Fruit fly (Drosophila melanogaster) whole organism, embryonic: ENCODE measurements around the gene Bet3.

Experiments used
- B-H2 ChIP-seq: fragments of 200-800 bp; sonication (Bioruptor generic); optimal IDR thresholded peaks from 2 replicates; lab custom pipeline; 2018; ENCODE audit warnings: missing biosample characterization, mild to moderate bottlenecking, missing genetic modification characterization
- CG10366 ChIP-seq: fragments of 200-800 bp; sonication (Bioruptor generic); IDR thresholded peaks from 2 replicates; pipeline ENCODE4 v1.3.6; 2022; ENCODE audit warnings: missing biosample characterization, missing genetic modification characterization
- CG10543 ChIP-seq: fragments of 200-800 bp; sonication (Bioruptor generic); optimal IDR thresholded peaks from 3 replicates; lab custom pipeline; 2017; ENCODE audit warnings: missing biosample characterization, mild to moderate bottlenecking, missing genetic modification characterization, moderate library complexity
- CG11093 ChIP-seq: fragments of 200-800 bp; sonication (Bioruptor generic); IDR thresholded peaks from 3 replicates; pipeline ENCODE4 v1.3.6; 2022; ENCODE audit warnings: missing biosample characterization, missing genetic modification characterization
- CG11695 ChIP-seq: fragments of 200-800 bp; sonication (Bioruptor generic); IDR thresholded peaks from 3 replicates; pipeline ENCODE4 v1.3.6; 2022; ENCODE audit warnings: missing biosample characterization, missing genetic modification characterization
- CG12744 ChIP-seq: fragments of 200-800 bp; sonication (Bioruptor generic); optimal IDR thresholded peaks from 2 replicates; lab custom pipeline; 2016; ENCODE audit warnings: missing biosample characterization, missing genetic modification characterization
- CG13296 ChIP-seq: fragments of 200-800 bp; sonication (Bioruptor generic); optimal IDR thresholded peaks from 3 replicates; lab custom pipeline; 2018; ENCODE audit warnings: missing biosample characterization, mild to moderate bottlenecking, missing genetic modification characterization
- CG13894 ChIP-seq: fragments of 200-800 bp; sonication (Bioruptor generic); optimal IDR thresholded peaks from 3 replicates; lab custom pipeline; 2018; ENCODE audit warnings: missing biosample characterization, mild to moderate bottlenecking, missing genetic modification characterization, moderate library complexity
- CG14710 ChIP-seq: fragments of 200-800 bp; sonication (Bioruptor generic); optimal IDR thresholded peaks from 3 replicates; lab custom pipeline; 2019; ENCODE audit warnings: missing biosample characterization, mild to moderate bottlenecking, missing genetic modification characterization, moderate library complexity
- CG1603 ChIP-seq: fragments of 200-800 bp; sonication (Bioruptor generic); optimal IDR thresholded peaks from 2 replicates; lab custom pipeline; 2019; ENCODE audit warnings: missing biosample characterization, mild to moderate bottlenecking, missing genetic modification characterization, moderate library complexity
- CG2129 ChIP-seq: fragments of 200-800 bp; sonication (Bioruptor generic); IDR thresholded peaks from 2 replicates; pipeline ENCODE4 v1.3.6; 2022; ENCODE audit warnings: missing biosample characterization, missing genetic modification characterization; ENCODE audit not compliant: partially characterized antibody
- CG3407 ChIP-seq: fragments of 200-800 bp; sonication (Bioruptor generic); optimal IDR thresholded peaks from 2 replicates; lab custom pipeline; 2018; ENCODE audit warnings: missing biosample characterization, mild to moderate bottlenecking, missing genetic modification characterization
- CG34224 ChIP-seq: fragments of 200-800 bp; sonication (Bioruptor generic); IDR thresholded peaks from 3 replicates; pipeline ENCODE4 v1.3.6; 2022; ENCODE audit warnings: missing biosample characterization, missing genetic modification characterization; ENCODE audit not compliant: partially characterized antibody
- CG7357 ChIP-seq: fragments of 200-800 bp; sonication (Bioruptor generic); IDR thresholded peaks from 3 replicates; pipeline ENCODE4 v1.3.6; 2022; ENCODE audit warnings: missing biosample characterization, missing genetic modification characterization
- CG7928 ChIP-seq: fragments of 200-800 bp; sonication (Bioruptor generic); optimal IDR thresholded peaks from 2 replicates; lab custom pipeline; 2017; ENCODE audit warnings: missing biosample characterization, mild to moderate bottlenecking, missing genetic modification characterization
- CG8388 ChIP-seq: fragments of 200-800 bp; sonication (Bioruptor generic); optimal IDR thresholded peaks from 2 replicates; lab custom pipeline; 2019; ENCODE audit warnings: missing biosample characterization, mild to moderate bottlenecking, missing genetic modification characterization, moderate library complexity
- CHES-1-like ChIP-seq: fragments of 200-800 bp; sonication (Bioruptor generic); optimal IDR thresholded peaks from 2 replicates; lab custom pipeline; 2016; ENCODE audit warnings: missing biosample characterization, missing genetic modification characterization
- CkIIα-i1 ChIP-seq: fragments of 200-800 bp; sonication (Bioruptor generic); IDR thresholded peaks from 2 replicates; pipeline ENCODE4 v1.3.6; 2022; ENCODE audit warnings: missing biosample characterization, missing genetic modification characterization
- Eip74EF ChIP-seq, 2 experiments: fragments of 200-800 bp in 1 of 2; fragments of >200 bp in 1 of 2; sonication (Bioruptor generic) in 1 of 2; optimal IDR thresholded peaks; 2 replicates each; lab custom pipeline; 2017 to 2019; ENCODE audit warnings: missing biosample characterization in 2 of 2, missing genetic modification characterization in 2 of 2, mild to moderate bottlenecking in 1 of 2, moderate library complexity in 1 of 2
- HmgZ ChIP-seq: fragments of 200-800 bp; sonication (Bioruptor generic); optimal IDR thresholded peaks from 2 replicates; lab custom pipeline; 2018; ENCODE audit warnings: missing biosample characterization, mild to moderate bottlenecking, missing genetic modification characterization
- Hr78 ChIP-seq, 2 experiments: fragments of 200-800 bp in 1 of 2; fragments of >200 bp in 1 of 2; sonication (Bioruptor generic) in 1 of 2; optimal IDR thresholded peaks; 2 replicates each; lab custom pipeline; 2017 to 2019; ENCODE audit warnings: missing biosample characterization in 2 of 2, missing genetic modification characterization in 2 of 2, mild to moderate bottlenecking in 1 of 2, moderate library complexity in 1 of 2
- MBD-R2 ChIP-seq: fragments of 200-800 bp; sonication (Bioruptor generic); IDR thresholded peaks from 2 replicates; pipeline ENCODE4 v1.3.6; 2022; ENCODE audit warnings: missing biosample characterization, missing genetic modification characterization
- MESR4 ChIP-seq: fragments of 200-800 bp; sonication (Bioruptor generic); optimal IDR thresholded peaks from 2 replicates; lab custom pipeline; 2018; ENCODE audit warnings: missing biosample characterization, mild to moderate bottlenecking, missing genetic modification characterization, moderate library complexity
- MTF-1 ChIP-seq: fragments of 200-800 bp; sonication (Bioruptor generic); optimal IDR thresholded peaks from 2 replicates; lab custom pipeline; 2018; ENCODE audit warnings: missing biosample characterization, mild to moderate bottlenecking, missing genetic modification characterization, borderline replicate concordance
- Mrtf ChIP-seq: fragments of 200-800 bp; sonication (Bioruptor generic); IDR thresholded peaks from 3 replicates; pipeline ENCODE4 v1.3.6; 2022; ENCODE audit warnings: missing biosample characterization, missing genetic modification characterization
- Myb ChIP-seq: fragments of 200-800 bp; sonication (Bioruptor generic); optimal IDR thresholded peaks from 2 replicates; lab custom pipeline; 2016; ENCODE audit warnings: missing biosample characterization, missing genetic modification characterization
- Rfx ChIP-seq: fragments of 200-800 bp; sonication (Bioruptor generic); IDR thresholded peaks from 2 replicates; pipeline ENCODE4 v1.3.6; 2022; ENCODE audit warnings: missing biosample characterization, missing genetic modification characterization
- YL-1 ChIP-seq: fragments of 200-800 bp; sonication (Bioruptor generic); optimal IDR thresholded peaks from 3 replicates; lab custom pipeline; 2017; ENCODE audit warnings: missing biosample characterization, mild to moderate bottlenecking, missing genetic modification characterization
- bigmax ChIP-seq: fragments of 200-800 bp; sonication (Bioruptor generic); optimal IDR thresholded peaks from 2 replicates; lab custom pipeline; 2018; ENCODE audit warnings: missing biosample characterization, mild to moderate bottlenecking, missing genetic modification characterization
- bsh ChIP-seq, 2 experiments: fragments of 200-800 bp; sonication (Bioruptor generic); optimal IDR thresholded peaks; 2 replicates each; lab custom pipeline; 2017 to 2018; ENCODE audit warnings: mild to moderate bottlenecking in 2 of 2, missing biosample characterization in 2 of 2, missing genetic modification characterization in 2 of 2, moderate library complexity in 1 of 2
- chif ChIP-seq, 2 experiments: fragments of 200-800 bp; sonication (Bioruptor generic); optimal IDR thresholded peaks; 3 replicates each; lab custom pipeline; 2016; ENCODE audit warnings: missing biosample characterization in 2 of 2, missing genetic modification characterization in 2 of 2
- crc ChIP-seq: fragments of 200-800 bp; sonication (Bioruptor generic); optimal IDR thresholded peaks from 2 replicates; lab custom pipeline; 2016; ENCODE audit warnings: missing biosample characterization, missing genetic modification characterization
- crp ChIP-seq, 2 experiments: fragments of 200-800 bp; sonication (Bioruptor generic); optimal IDR thresholded peaks; 2 replicates in 1 of 2; 3 replicates in 1 of 2; lab custom pipeline; 2017; ENCODE audit warnings: missing biosample characterization in 2 of 2, missing genetic modification characterization in 2 of 2, mild to moderate bottlenecking in 1 of 2, moderate library complexity in 1 of 2
- fd102C ChIP-seq: fragments of 200-800 bp; sonication (Bioruptor generic); optimal IDR thresholded peaks from 2 replicates; lab custom pipeline; 2018; ENCODE audit warnings: missing biosample characterization, mild to moderate bottlenecking, missing genetic modification characterization, moderate library complexity
- fd3F ChIP-seq: fragments of 200-800 bp; sonication (Bioruptor generic); optimal IDR thresholded peaks from 2 replicates; lab custom pipeline; 2018; ENCODE audit warnings: missing biosample characterization, mild to moderate bottlenecking, missing genetic modification characterization, moderate library complexity
- hth ChIP-seq: fragments of >200 bp; optimal IDR thresholded peaks from 2 replicates; lab custom pipeline; 2017; ENCODE audit warnings: inconsistent platforms
- lov ChIP-seq, 2 experiments: fragments of 200-800 bp in 1 of 2; fragments of >200 bp in 1 of 2; sonication (Bioruptor generic) in 1 of 2; IDR thresholded peaks in 1 of 2; optimal IDR thresholded peaks in 1 of 2; 2 replicates in 1 of 2; 3 replicates in 1 of 2; pipeline versions ENCODE4 v1.3.6 to Lab custom; 2017 to 2022; ENCODE audit warnings: missing biosample characterization in 1 of 2, missing genetic modification characterization in 1 of 2
- luna ChIP-seq: fragments of 200-800 bp; sonication (Bioruptor generic); optimal IDR thresholded peaks from 2 replicates; lab custom pipeline; 2016; ENCODE audit warnings: missing biosample characterization, missing genetic modification characterization
- p53 ChIP-seq: fragments of 200-800 bp; sonication (Bioruptor generic); optimal IDR thresholded peaks from 2 replicates; lab custom pipeline; 2016; ENCODE audit warnings: missing biosample characterization, missing genetic modification characterization
- rib ChIP-seq: fragments of 200-800 bp; sonication (Bioruptor generic); IDR thresholded peaks from 2 replicates; pipeline ENCODE4 v1.3.6; 2022; ENCODE audit warnings: missing biosample characterization, missing genetic modification characterization
- salm ChIP-seq: fragments of 200-800 bp; sonication (Bioruptor generic); optimal IDR thresholded peaks from 2 replicates; lab custom pipeline; 2018; ENCODE audit warnings: missing biosample characterization, mild to moderate bottlenecking, missing genetic modification characterization
- sima ChIP-seq: fragments of 200-800 bp; sonication (Bioruptor generic); optimal IDR thresholded peaks from 2 replicates; lab custom pipeline; 2016; ENCODE audit warnings: missing biosample characterization, missing genetic modification characterization
- slou ChIP-seq: fragments of 200-800 bp; sonication (Bioruptor generic); optimal IDR thresholded peaks from 3 replicates; lab custom pipeline; 2016; ENCODE audit warnings: missing biosample characterization, missing genetic modification characterization
- sna ChIP-seq: fragments of 200-800 bp; sonication (Bioruptor generic); IDR thresholded peaks from 2 replicates; pipeline ENCODE4 v1.3.6; 2022; ENCODE audit warnings: missing biosample characterization, missing genetic modification characterization; ENCODE audit not compliant: partially characterized antibody
- trem ChIP-seq: fragments of 200-800 bp; optimal IDR thresholded peaks from 3 replicates; lab custom pipeline; 2019; ENCODE audit warnings: missing biosample characterization, mild to moderate bottlenecking, missing genetic modification characterization, moderate library complexity
- unc-4 ChIP-seq: fragments of 200-800 bp; sonication (Bioruptor generic); IDR thresholded peaks from 2 replicates; pipeline ENCODE4 v1.3.6; 2022; ENCODE audit warnings: missing biosample characterization, missing genetic modification characterization; ENCODE audit not compliant: partially characterized antibody
- unpg ChIP-seq: fragments of 200-800 bp; sonication (Bioruptor generic); optimal IDR thresholded peaks from 3 replicates; lab custom pipeline; 2018; ENCODE audit warnings: missing biosample characterization, mild to moderate bottlenecking, missing genetic modification characterization, moderate library complexity
- vvl ChIP-seq: fragments of 200-800 bp; sonication (Bioruptor generic); IDR thresholded peaks from 2 replicates; pipeline ENCODE4 v1.3.6; 2022; ENCODE audit warnings: missing biosample characterization, missing genetic modification characterization
- yki ChIP-seq: fragments of >200 bp; optimal IDR thresholded peaks from 3 replicates; lab custom pipeline; 2018

Bet3 gene

DNA sequence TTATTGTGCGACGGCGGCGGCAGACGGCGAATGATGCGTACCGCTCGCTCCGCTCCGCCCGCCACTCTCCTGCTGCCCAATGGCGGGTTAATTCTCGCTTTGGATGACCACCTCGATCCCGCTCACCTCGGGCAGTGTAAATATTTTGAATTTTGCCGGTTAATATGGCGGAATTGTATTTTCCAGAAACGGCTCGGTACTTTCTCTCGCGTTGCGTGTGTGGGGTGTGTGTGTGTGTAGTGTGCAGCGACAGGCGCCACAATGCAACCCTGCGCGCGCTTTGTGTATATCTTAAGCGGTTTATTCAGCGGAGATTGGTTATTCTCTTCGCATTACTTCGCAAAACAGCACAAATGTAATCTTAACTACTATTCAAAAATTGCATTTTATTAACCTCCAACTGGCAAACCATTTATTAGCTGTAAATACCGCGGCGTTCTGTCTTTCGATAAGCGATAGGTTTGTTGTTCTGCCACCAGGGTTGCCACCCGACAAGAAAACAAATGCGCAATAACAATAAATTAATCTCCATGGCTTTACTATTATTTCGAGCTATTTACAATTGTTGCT is 13.8 kb upstream of the Bet3 start, which contains the start of the genes phol and CG3552 (continued):
- TF ChIP-seq CG2129 (no peak), B-H2 (GFP tag; lab: Kevin White, UChicago) (peak; percentile 28), unc-4 (GFP tag; lab: Robert Waterston, UW) (peak; percentile 43), unpg (GFP tag; lab: Kevin White, UChicago) (no peak), CG7928 (GFP tag; lab: Kevin White, UChicago) (peak; percentile 41), crc (GFP tag; lab: Kevin White, UChicago) (no peak), Mrtf (GFP tag; lab: Robert Waterston, UW) (no peak), MESR4 (peak; percentile 88), salm (tag; lab: Kevin White, UChicago) (no peak), CG10366 (GFP tag; lab: Robert Waterston, UW) (no peak), sima (GFP tag; lab: Kevin White, UChicago) (no peak), yki (no peak), bsh (GFP tag; optimal IDR thresholded peaks at IDR 0.05; lab: Kevin White, UChicago) (no peak), Eip74EF (GFP tag; optimal IDR thresholded peaks at IDR 0.05; lab: Kevin White, UChicago) (no peak), sna (GFP tag; lab: Robert Waterston, UW) (peak; percentile 66; the same call in 1 of the 2 replicates), Hr78 (GFP tag; optimal IDR thresholded peaks at IDR 0.05; lab: Kevin White, UChicago) (no peak), CG11093 (no peak), luna (GFP tag; lab: Kevin White, UChicago) (no peak), hth (lab: Kevin White, UChicago) (no peak), YL-1 (GFP tag; lab: Kevin White, UChicago) (peak; percentile 79), slou (GFP tag; lab: Kevin White, UChicago) (no peak), crp (GFP tag; optimal IDR thresholded peaks at IDR 0.05; lab: Kevin White, UChicago) (peak in 1 of 2 experiments; percentile 0), lov (optimal IDR thresholded peaks at IDR 0.05; lab: Kevin White, UChicago) (no peak), lov (GFP tag; IDR thresholded peaks at IDR 0.05; lab: Robert Waterston, UW) (no peak), p53 (GFP tag; lab: Kevin White, UChicago) (no peak), bigmax (no peak), CkIIα-i1 (GFP tag; lab: Robert Waterston, UW) (no peak), CG7357 (GFP tag; lab: Robert Waterston, UW) (no peak), CG13894 (tag; lab: Kevin White, UChicago) (peak; percentile 22), MBD-R2 (GFP tag; lab: Robert Waterston, UW) (peak; percentile 66), fd3F (GFP tag; lab: Kevin White, UChicago) (no peak), trem (peak; percentile 63), CG34224 (GFP tag; lab: Robert Waterston, UW) (0 out of 3 replicates have a peak, but pooled peaks have one; percentile 41), CG12744 (GFP tag; lab: Kevin White, UChicago) (no peak), CG1603 (tag; lab: Kevin White, UChicago) (peak; percentile 73), MTF-1 (no peak), Myb (peak; percentile 25), Rfx (GFP tag; lab: Robert Waterston, UW) (no peak), CHES-1-like (GFP tag; lab: Kevin White, UChicago) (peak; percentile 17), CG13296 (peak; percentile 9), CG3407 (GFP tag; lab: Kevin White, UChicago) (no peak), CG11695 (GFP tag; lab: Robert Waterston, UW) (no peak), CG8388 (GFP tag; lab: Kevin White, UChicago) (no peak), rib (GFP tag; lab: Robert Waterston, UW) (no peak), CG14710 (peak; percentile 46), chif (GFP tag; optimal IDR thresholded peaks at IDR 0.05; lab: Kevin White, UChicago) (no peak), CG10543 (GFP tag; lab: Kevin White, UChicago) (peak; percentile 45), vvl (no peak), fd102C (GFP tag; lab: Kevin White, UChicago) (no peak), HmgZ (tag; lab: Kevin White, UChicago) (peak; percentile 3)
